Fruit fly (Drosophila melanogaster): Measurements from ENCODE around the gene Eip93F.

- no peak for TF ChIP-seq dsf (GFP tag; optimal IDR thresholded peaks at IDR 0.05; ENCODE audit: borderline replicate concordance)
- no peak for TF ChIP-seq OdsH (GFP tag; optimal IDR thresholded peaks at IDR 0.05)
These were observed 833 bp upstream of the Eip93F start for dm6 chr3R:21948081-21948480.
